Fruit fly (Drosophila melanogaster) whole organism, embryonic: ENCODE results near the gene CG31922.
A peak's percentile ranks its signal among the peaks of the same experiment; 100 is the strongest.

Source experiments
- Asciz ChIP-seq: fragments of 200-800 bp; sonication (Bioruptor generic); optimal IDR thresholded peaks from 2 replicates; lab custom pipeline; 2017; ENCODE audit warnings: missing biosample characterization, mild to moderate bottlenecking, missing genetic modification characterization, missing genetic modification reagents
- CG1024 ChIP-seq: fragments of 200-800 bp; sonication (Bioruptor generic); IDR thresholded peaks from 2 replicates; pipeline ENCODE4 v1.3.6; 2022; ENCODE audit warnings: missing biosample characterization, missing genetic modification characterization
- CG10543 ChIP-seq: fragments of 200-800 bp; sonication (Bioruptor generic); optimal IDR thresholded peaks from 3 replicates; lab custom pipeline; 2017; ENCODE audit warnings: missing biosample characterization, mild to moderate bottlenecking, missing genetic modification characterization, moderate library complexity
- CG11085 ChIP-seq: fragments of 200-800 bp; sonication (Bioruptor generic); IDR thresholded peaks from 2 replicates; pipeline ENCODE4 v1.3.6; 2022; ENCODE audit warnings: missing biosample characterization, missing genetic modification characterization
- CG11093 ChIP-seq: fragments of 200-800 bp; sonication (Bioruptor generic); IDR thresholded peaks from 3 replicates; pipeline ENCODE4 v1.3.6; 2022; ENCODE audit warnings: missing biosample characterization, missing genetic modification characterization
- CG11695 ChIP-seq: fragments of 200-800 bp; sonication (Bioruptor generic); IDR thresholded peaks from 3 replicates; pipeline ENCODE4 v1.3.6; 2022; ENCODE audit warnings: missing biosample characterization, missing genetic modification characterization
- CG11696 ChIP-seq: fragments of 200-800 bp; sonication (Bioruptor generic); IDR thresholded peaks from 2 replicates; pipeline ENCODE4 v1.3.6; 2022; ENCODE audit warnings: missing biosample characterization, missing genetic modification characterization
- CG12769 ChIP-seq: fragments of 200-800 bp; sonication (Bioruptor generic); optimal IDR thresholded peaks from 2 replicates; lab custom pipeline; 2019; ENCODE audit warnings: missing biosample characterization, mild to moderate bottlenecking, missing genetic modification characterization, moderate library complexity
- CG13424 ChIP-seq: fragments of 200-800 bp; sonication (Bioruptor generic); optimal IDR thresholded peaks from 2 replicates; lab custom pipeline; 2019; ENCODE audit warnings: missing biosample characterization, mild to moderate bottlenecking, missing genetic modification characterization, moderate library complexity
- CG17359 ChIP-seq: fragments of 200-800 bp; sonication (Bioruptor generic); optimal IDR thresholded peaks from 3 replicates; lab custom pipeline; 2018; ENCODE audit warnings: missing biosample characterization, mild to moderate bottlenecking, missing genetic modification characterization, moderate library complexity
- CG17612 ChIP-seq: fragments of 200-800 bp; sonication (Bioruptor generic); IDR thresholded peaks from 2 replicates; pipeline ENCODE4 v1.3.6; 2022; ENCODE audit warnings: missing biosample characterization, missing genetic modification characterization
- CG18262 ChIP-seq: fragments of 200-800 bp; optimal IDR thresholded peaks from 3 replicates; lab custom pipeline; 2019; ENCODE audit warnings: missing biosample characterization, mild to moderate bottlenecking, missing genetic modification characterization, moderate library complexity
- CG2678 ChIP-seq: fragments of 200-800 bp; sonication (Bioruptor generic); optimal IDR thresholded peaks from 3 replicates; lab custom pipeline; 2019; ENCODE audit warnings: missing biosample characterization, mild to moderate bottlenecking, missing genetic modification characterization, moderate library complexity
- CG31441 ChIP-seq: fragments of 200-800 bp; sonication (Bioruptor generic); IDR thresholded peaks from 2 replicates; pipeline ENCODE4 v1.3.6; 2022; ENCODE audit warnings: missing biosample characterization, missing genetic modification characterization
- CG34376 ChIP-seq: fragments of 200-800 bp; sonication (Bioruptor generic); optimal IDR thresholded peaks from 2 replicates; lab custom pipeline; 2018; ENCODE audit warnings: missing biosample characterization, mild to moderate bottlenecking, missing genetic modification characterization
- CG4424 ChIP-seq: fragments of 200-800 bp; sonication (Bioruptor generic); optimal IDR thresholded peaks from 3 replicates; lab custom pipeline; 2016; ENCODE audit warnings: missing biosample characterization, missing genetic modification characterization
- CG5953 ChIP-seq: fragments of 200-800 bp; sonication (Bioruptor generic); IDR thresholded peaks from 2 replicates; pipeline ENCODE4 v1.3.6; 2022; ENCODE audit warnings: missing biosample characterization, missing genetic modification characterization
- CG6175 ChIP-seq: fragments of 200-800 bp; sonication (Bioruptor generic); IDR thresholded peaks from 3 replicates; pipeline ENCODE4 v1.3.6; 2022; ENCODE audit warnings: missing biosample characterization, missing genetic modification characterization
- CG6254 ChIP-seq: fragments of 200-800 bp; sonication (Bioruptor generic); optimal IDR thresholded peaks from 3 replicates; lab custom pipeline; 2017; ENCODE audit warnings: mild to moderate bottlenecking, missing biosample characterization, missing genetic modification reagents, missing genetic modification characterization
- D ChIP-seq, 2 experiments: fragments of 200-800 bp in 1 of 2; fragments of >200 bp in 1 of 2; sonication (Bioruptor generic) in 1 of 2; optimal IDR thresholded peaks; 2 replicates in 1 of 2; 3 replicates in 1 of 2; lab custom pipeline; 2017; ENCODE audit warnings: mild to moderate bottlenecking in 1 of 2, missing biosample characterization in 1 of 2, missing genetic modification characterization in 1 of 2, missing genetic modification reagents in 1 of 2
- Dp ChIP-seq: fragments of 200-800 bp; sonication (Bioruptor generic); optimal IDR thresholded peaks from 2 replicates; lab custom pipeline; 2018; ENCODE audit warnings: missing biosample characterization, mild to moderate bottlenecking, missing genetic modification characterization, moderate library complexity
- Eip74EF ChIP-seq, 2 experiments: fragments of 200-800 bp in 1 of 2; fragments of >200 bp in 1 of 2; sonication (Bioruptor generic) in 1 of 2; optimal IDR thresholded peaks; 2 replicates each; lab custom pipeline; 2017 to 2019; ENCODE audit warnings: missing biosample characterization in 2 of 2, missing genetic modification characterization in 2 of 2, mild to moderate bottlenecking in 1 of 2, moderate library complexity in 1 of 2
- Ets97D ChIP-seq: fragments of 200-800 bp; sonication (Bioruptor generic); optimal IDR thresholded peaks from 3 replicates; lab custom pipeline; 2016; ENCODE audit warnings: missing biosample characterization, missing genetic modification characterization
- Fer3 ChIP-seq: fragments of 200-800 bp; sonication (Bioruptor generic); optimal IDR thresholded peaks from 2 replicates; lab custom pipeline; 2018; ENCODE audit warnings: missing biosample characterization, mild to moderate bottlenecking, missing genetic modification characterization, moderate library complexity
- HLH3B ChIP-seq: fragments of 200-800 bp; sonication (Bioruptor generic); IDR thresholded peaks from 2 replicates; pipeline ENCODE4 v1.3.6; 2022; ENCODE audit warnings: missing biosample characterization, missing genetic modification characterization
- Hr78 ChIP-seq, 2 experiments: fragments of 200-800 bp in 1 of 2; fragments of >200 bp in 1 of 2; sonication (Bioruptor generic) in 1 of 2; optimal IDR thresholded peaks; 2 replicates each; lab custom pipeline; 2017 to 2019; ENCODE audit warnings: missing biosample characterization in 2 of 2, missing genetic modification characterization in 2 of 2, mild to moderate bottlenecking in 1 of 2, moderate library complexity in 1 of 2
- Jarid2 ChIP-seq: fragments of 200-800 bp; sonication (Bioruptor generic); optimal IDR thresholded peaks from 3 replicates; lab custom pipeline; 2017; ENCODE audit warnings: mild to moderate bottlenecking, missing biosample characterization, missing genetic modification reagents, missing genetic modification characterization
- Lhr ChIP-seq: fragments of 200-800 bp; sonication (Bioruptor generic); optimal IDR thresholded peaks from 3 replicates; lab custom pipeline; 2017; ENCODE audit warnings: mild to moderate bottlenecking, missing biosample characterization, missing genetic modification reagents, missing genetic modification characterization
- Mad ChIP-seq: fragments of 200-800 bp; sonication (Bioruptor generic); optimal IDR thresholded peaks from 2 replicates; lab custom pipeline; 2016; ENCODE audit warnings: missing biosample characterization, missing genetic modification characterization
- Neu2 ChIP-seq: fragments of 200-800 bp; sonication (Bioruptor generic); optimal IDR thresholded peaks from 3 replicates; lab custom pipeline; 2016; ENCODE audit warnings: missing biosample characterization, missing genetic modification characterization, borderline replicate concordance
- Scr ChIP-seq: fragments of 200-800 bp; sonication (Bioruptor generic); IDR thresholded peaks from 2 replicates; pipeline ENCODE4 v1.3.6; 2022; ENCODE audit warnings: missing biosample characterization, missing genetic modification characterization; ENCODE audit not compliant: partially characterized antibody
- Spps ChIP-seq: fragments of 200-800 bp; sonication (Bioruptor generic); optimal IDR thresholded peaks from 2 replicates; lab custom pipeline; 2018; ENCODE audit warnings: missing biosample characterization, mild to moderate bottlenecking, missing genetic modification characterization
- Xbp1 ChIP-seq: fragments of 200-800 bp; sonication (Bioruptor generic); optimal IDR thresholded peaks from 3 replicates; lab custom pipeline; 2016; ENCODE audit warnings: missing biosample characterization, mild to moderate bottlenecking, missing genetic modification characterization
- Xrp1 ChIP-seq: fragments of 200-800 bp; sonication (Bioruptor generic); IDR thresholded peaks from 2 replicates; pipeline ENCODE4 v1.3.6; 2022; ENCODE audit warnings: missing biosample characterization, missing genetic modification characterization
- bowl ChIP-seq: fragments of 200-800 bp; sonication (Bioruptor generic); IDR thresholded peaks from 2 replicates; pipeline ENCODE4 v1.3.6; 2022; ENCODE audit warnings: missing biosample characterization, missing genetic modification characterization
- btn ChIP-seq: fragments of 200-800 bp; sonication (Bioruptor generic); optimal IDR thresholded peaks from 2 replicates; lab custom pipeline; 2016; ENCODE audit warnings: missing biosample characterization, missing genetic modification characterization
- chif ChIP-seq, 2 experiments: fragments of 200-800 bp; sonication (Bioruptor generic); optimal IDR thresholded peaks; 3 replicates each; lab custom pipeline; 2016; ENCODE audit warnings: missing biosample characterization in 2 of 2, missing genetic modification characterization in 2 of 2
- chinmo ChIP-seq: fragments of 200-800 bp; sonication (Bioruptor generic); IDR thresholded peaks from 4 replicates; pipeline ENCODE4 v1.3.6; 2022; ENCODE audit warnings: missing biosample characterization, missing genetic modification characterization; ENCODE audit not compliant: partially characterized antibody
- disco-r ChIP-seq: fragments of 200-800 bp; sonication (Bioruptor generic); optimal IDR thresholded peaks from 2 replicates; lab custom pipeline; 2016; ENCODE audit warnings: missing biosample characterization, missing genetic modification characterization
- en ChIP-seq: fragments of 200-800 bp; sonication (Bioruptor generic); optimal IDR thresholded peaks from 2 replicates; lab custom pipeline; 2016; ENCODE audit warnings: missing biosample characterization, missing genetic modification characterization
- exex ChIP-seq: fragments of 200-800 bp; sonication (Bioruptor generic); optimal IDR thresholded peaks from 4 replicates; lab custom pipeline; 2018; ENCODE audit warnings: missing biosample characterization, mild to moderate bottlenecking, missing genetic modification characterization, moderate library complexity
- fd3F ChIP-seq: fragments of 200-800 bp; sonication (Bioruptor generic); optimal IDR thresholded peaks from 2 replicates; lab custom pipeline; 2018; ENCODE audit warnings: missing biosample characterization, mild to moderate bottlenecking, missing genetic modification characterization, moderate library complexity
- fu2 ChIP-seq: fragments of 200-800 bp; sonication (Bioruptor generic); optimal IDR thresholded peaks from 2 replicates; lab custom pipeline; 2016; ENCODE audit warnings: missing biosample characterization, missing genetic modification characterization
- gfzf ChIP-seq: fragments of 200-800 bp; sonication (Bioruptor generic); optimal IDR thresholded peaks from 2 replicates; lab custom pipeline; 2016; ENCODE audit warnings: missing biosample characterization, mild to moderate bottlenecking, missing genetic modification characterization, moderate library complexity
- nerfin-2 ChIP-seq: fragments of 200-800 bp; sonication (Bioruptor generic); IDR thresholded peaks from 2 replicates; pipeline ENCODE4 v1.3.6; 2022; ENCODE audit warnings: missing biosample characterization, missing genetic modification characterization; ENCODE audit not compliant: partially characterized antibody
- rib ChIP-seq: fragments of 200-800 bp; sonication (Bioruptor generic); IDR thresholded peaks from 2 replicates; pipeline ENCODE4 v1.3.6; 2022; ENCODE audit warnings: missing biosample characterization, missing genetic modification characterization
- ro ChIP-seq: fragments of 200-800 bp; sonication (Bioruptor generic); IDR thresholded peaks from 2 replicates; pipeline ENCODE4 v1.3.6; 2022; ENCODE audit warnings: missing biosample characterization, missing genetic modification characterization
- sens ChIP-seq: fragments of 200-800 bp; sonication (Bioruptor generic); peaks from one replicate; lab custom pipeline; 2016; ENCODE audit warnings: missing biosample characterization, missing genetic modification characterization
- toy ChIP-seq: fragments of 200-800 bp; sonication (Bioruptor generic); IDR thresholded peaks from 2 replicates; pipeline ENCODE4 v1.3.6; 2022; ENCODE audit warnings: missing biosample characterization, missing genetic modification characterization
- trh ChIP-seq: fragments of 200-800 bp; sonication (Bioruptor generic); optimal IDR thresholded peaks from 2 replicates; lab custom pipeline; 2016; ENCODE audit warnings: missing biosample characterization, missing genetic modification characterization

The CG31922 gene

DNA sequence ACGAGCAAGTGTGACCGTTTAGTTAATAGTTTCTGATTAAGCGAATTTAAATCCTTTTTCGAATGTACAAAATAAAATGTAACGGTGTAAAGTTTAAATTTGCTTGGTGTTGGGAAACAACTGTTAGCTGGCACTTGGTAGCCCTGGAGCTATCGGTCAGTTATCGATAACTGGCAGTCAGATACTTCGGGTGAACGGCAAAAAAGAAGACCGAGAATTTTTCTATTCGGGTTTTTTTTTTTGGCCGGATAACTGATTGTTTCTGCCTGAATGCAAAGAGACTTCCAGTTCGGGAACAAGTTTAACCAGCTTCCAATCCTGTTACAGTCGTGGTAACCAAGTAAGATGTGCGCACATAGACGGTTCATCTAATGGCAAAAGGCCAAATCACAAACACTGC lies 7.5 kb downstream of the CG31922 start, which contains the start of gene CG4896 (continued):
- no peak for TF ChIP-seq Asciz (GFP tag; lab: Kevin White, UChicago)
- TF ChIP-seq Xbp1 = peak; percentile 19
- TF ChIP-seq Xrp1 (GFP tag; lab: Robert Waterston, UW) = peak; percentile 27; the same call in 1 of the 2 replicates
- no peak for TF ChIP-seq CG6175 (GFP tag; lab: Robert Waterston, UW)
- no peak for TF ChIP-seq Jarid2
- no peak for TF ChIP-seq CG17612 (GFP tag; lab: Robert Waterston, UW)
- TF ChIP-seq HLH3B (GFP tag; lab: Robert Waterston, UW) = no peak
- no peak for TF ChIP-seq bowl (GFP tag; lab: Robert Waterston, UW)
- TF ChIP-seq ro = no peak
- TF ChIP-seq Fer3 = no peak
- no peak for TF ChIP-seq chif (GFP tag; optimal IDR thresholded peaks at IDR 0.05; lab: Kevin White, UChicago)
- TF ChIP-seq trh (GFP tag; lab: Kevin White, UChicago) = no peak
- TF ChIP-seq Lhr (GFP tag; lab: Kevin White, UChicago) = no peak
- no peak for TF ChIP-seq CG4424 (GFP tag; lab: Kevin White, UChicago)
- TF ChIP-seq CG11695 (GFP tag; lab: Robert Waterston, UW) = no peak
- TF ChIP-seq sens = no peak
- peak; percentile 62 for TF ChIP-seq nerfin-2 (GFP tag; lab: Robert Waterston, UW)
- no peak for TF ChIP-seq Neu2 (GFP tag; lab: Kevin White, UChicago)
- no peak for TF ChIP-seq fd3F (GFP tag; lab: Kevin White, UChicago)
- TF ChIP-seq CG17359 (tag; lab: Kevin White, UChicago) = no peak
- TF ChIP-seq CG31441 (GFP tag; lab: Robert Waterston, UW) = no peak
- TF ChIP-seq en (GFP tag; lab: Kevin White, UChicago) = no peak
- TF ChIP-seq CG13424 = no peak
- no peak for TF ChIP-seq CG5953 (GFP tag; lab: Robert Waterston, UW)
- TF ChIP-seq rib (GFP tag; lab: Robert Waterston, UW) = no peak
- TF ChIP-seq CG18262 = no peak
- TF ChIP-seq Scr (GFP tag; lab: Robert Waterston, UW) = peak; percentile 64
- TF ChIP-seq Eip74EF (GFP tag; optimal IDR thresholded peaks at IDR 0.05; lab: Kevin White, UChicago) = no peak
- no peak for TF ChIP-seq exex (tag; lab: Kevin White, UChicago)
- no peak for TF ChIP-seq CG11696 (GFP tag; lab: Robert Waterston, UW)
- TF ChIP-seq disco-r (GFP tag; lab: Kevin White, UChicago) = no peak
- peak; percentile 51 for TF ChIP-seq Ets97D (GFP tag; lab: Kevin White, UChicago)
- no peak for TF ChIP-seq Hr78 (GFP tag; optimal IDR thresholded peaks at IDR 0.05; lab: Kevin White, UChicago)
- peak; percentile 40 for TF ChIP-seq gfzf (GFP tag; lab: Kevin White, UChicago)
- no peak for TF ChIP-seq Spps (tag; lab: Kevin White, UChicago)
- no peak for TF ChIP-seq D (optimal IDR thresholded peaks at IDR 0.05; lab: Kevin White, UChicago)
- TF ChIP-seq D (GFP tag; optimal IDR thresholded peaks at IDR 0.05; lab: Kevin White, UChicago) = no peak
- no peak for TF ChIP-seq CG6254
- no peak for TF ChIP-seq CG11093 (GFP tag; lab: Robert Waterston, UW)
- no peak for TF ChIP-seq Mad (GFP tag; lab: Kevin White, UChicago)
- TF ChIP-seq CG1024 (GFP tag; lab: Robert Waterston, UW) = no peak
- TF ChIP-seq CG10543 = no peak
- TF ChIP-seq CG34376 = peak; percentile 7
- TF ChIP-seq toy (GFP tag; lab: Robert Waterston, UW) = no peak
- TF ChIP-seq Dp (GFP tag; lab: Kevin White, UChicago) = peak; percentile 65
- no peak for TF ChIP-seq btn (GFP tag; lab: Kevin White, UChicago)
- no peak for TF ChIP-seq CG12769
- TF ChIP-seq fu2 (GFP tag; lab: Kevin White, UChicago) = peak; percentile 6
- no peak for TF ChIP-seq CG11085 (GFP tag; lab: Robert Waterston, UW)
- TF ChIP-seq chinmo (GFP tag; lab: Robert Waterston, UW) = peak; percentile 77; the same call in 1 of the 4 replicates
- TF ChIP-seq CG2678 (tag; lab: Kevin White, UChicago) = no peak
